Worm (Caenorhabditis elegans) whole organism, L3 larva: ENCODE data around the gene T13C5.6.
A peak's percentile ranks its signal among the peaks of the same experiment; 100 is the strongest.

Experiments used
- ZK546.5 ChIP-seq: sonication (generic microtip); optimal IDR thresholded peaks from 2 replicates; lab custom pipeline; 2017; ENCODE audit warnings: missing biosample characterization, missing genetic modification characterization
- ama-1 ChIP-seq: fragments of 150-350 bp; optimal IDR thresholded peaks from 2 replicates; lab custom pipeline; 2018
- ceh-9 ChIP-seq: sonication (generic microtip); optimal IDR thresholded peaks from 2 replicates; lab custom pipeline; 2018; ENCODE audit warnings: missing biosample characterization, missing genetic modification characterization
- daf-12 ChIP-seq: fragments of 150-350 bp; optimal IDR thresholded peaks from 2 replicates; lab custom pipeline; 2014; ENCODE audit warnings: missing biosample characterization, missing genetic modification reagents, missing genetic modification characterization
- egl-27 ChIP-seq: sonication (generic microtip); optimal IDR thresholded peaks from 4 replicates; lab custom pipeline; 2017; ENCODE audit warnings: missing biosample characterization, missing genetic modification reagents, missing genetic modification characterization
- egl-5 ChIP-seq: fragments of 150-350 bp; optimal IDR thresholded peaks from 2 replicates; lab custom pipeline; 2017; ENCODE audit warnings: missing biosample characterization, missing genetic modification reagents, missing genetic modification characterization, inconsistent platforms
- elt-2 ChIP-seq: sonication (generic microtip); optimal IDR thresholded peaks from 2 replicates; lab custom pipeline; 2016; ENCODE audit warnings: missing genetic modification reagents, mild to moderate bottlenecking, missing genetic modification characterization, missing compliant biosample characterization
- eor-1 ChIP-seq, 2 experiments: fragments of 150-350 bp; optimal IDR thresholded peaks; 2 replicates each; lab custom pipeline; 2014 to 2018; ENCODE audit warnings: missing biosample characterization in 2 of 2, missing genetic modification characterization in 2 of 2
- fkh-10 ChIP-seq: sonication (generic microtip); optimal IDR thresholded peaks from 2 replicates; lab custom pipeline; 2017; ENCODE audit warnings: missing biosample characterization, missing genetic modification reagents, missing genetic modification characterization
- fos-1 ChIP-seq: fragments of 150-350 bp; optimal IDR thresholded peaks from 2 replicates; lab custom pipeline; 2014; ENCODE audit warnings: missing biosample characterization, missing genetic modification characterization
- jun-1 ChIP-seq: fragments of 150-350 bp; optimal IDR thresholded peaks from 2 replicates; lab custom pipeline; 2014; ENCODE audit warnings: missing biosample characterization, missing genetic modification reagents, missing genetic modification characterization
- lin-15B ChIP-seq: fragments of 150-350 bp; optimal IDR thresholded peaks from 2 replicates; lab custom pipeline; 2014; ENCODE audit warnings: missing biosample characterization, missing genetic modification characterization
- lin-39 ChIP-seq: fragments of 150-350 bp; optimal IDR thresholded peaks from 2 replicates; lab custom pipeline; 2018; ENCODE audit warnings: missing biosample characterization, missing genetic modification reagents, missing genetic modification characterization
- lsy-12 ChIP-seq: sonication (generic microtip); optimal IDR thresholded peaks from 2 replicates; lab custom pipeline; 2016; ENCODE audit warnings: mild to moderate bottlenecking, missing genetic modification characterization, missing compliant biosample characterization
- mdl-1 ChIP-seq: fragments of 150-350 bp; optimal IDR thresholded peaks from 2 replicates; lab custom pipeline; 2014; ENCODE audit warnings: missing biosample characterization, missing genetic modification characterization
- mml-1 ChIP-seq: fragments of 150-350 bp; sonication (generic microtip); optimal IDR thresholded peaks from 3 replicates; lab custom pipeline; 2014; ENCODE audit warnings: missing biosample characterization, missing genetic modification characterization
- nfya-1 ChIP-seq: sonication (generic microtip); optimal IDR thresholded peaks from 2 replicates; lab custom pipeline; 2017; ENCODE audit warnings: missing genetic modification characterization, mild to moderate bottlenecking, missing compliant biosample characterization, antibody characterized with exemption, moderate library complexity; ENCODE audit not compliant: insufficient read depth
- nhr-11 ChIP-seq: fragments of 150-350 bp; optimal IDR thresholded peaks from 2 replicates; lab custom pipeline; 2014; ENCODE audit warnings: missing biosample characterization, missing genetic modification characterization
- nhr-12 ChIP-seq: fragments of 150-350 bp; optimal IDR thresholded peaks from 2 replicates; lab custom pipeline; 2014; ENCODE audit warnings: missing biosample characterization, missing genetic modification characterization
- nhr-25 ChIP-seq: sonication (generic microtip); optimal IDR thresholded peaks from 2 replicates; lab custom pipeline; 2017; ENCODE audit warnings: missing biosample characterization, missing genetic modification characterization
- nhr-43 ChIP-seq: sonication (generic microtip); optimal IDR thresholded peaks from 2 replicates; lab custom pipeline; 2016; ENCODE audit warnings: mild to moderate bottlenecking, missing genetic modification characterization, missing compliant biosample characterization; ENCODE audit not compliant: poor library complexity, severe bottlenecking
- nhr-76 ChIP-seq: fragments of 150-350 bp; sonication (generic microtip); optimal IDR thresholded peaks from 5 replicates; lab custom pipeline; 2014; ENCODE audit warnings: missing biosample characterization, missing genetic modification characterization
- nhr-77 ChIP-seq: fragments of 150-350 bp; optimal IDR thresholded peaks from 2 replicates; lab custom pipeline; 2014; ENCODE audit warnings: missing biosample characterization, missing genetic modification characterization
- pha-4 ChIP-seq: fragments of 150-350 bp; optimal IDR thresholded peaks from 2 replicates; lab custom pipeline; 2014; ENCODE audit warnings: missing biosample characterization, missing genetic modification reagents, missing genetic modification characterization
- pqm-1 ChIP-seq: fragments of 150-350 bp; optimal IDR thresholded peaks from 2 replicates; lab custom pipeline; 2017; ENCODE audit warnings: missing biosample characterization, missing genetic modification characterization, inconsistent platforms
- sea-2 ChIP-seq: fragments of 150-350 bp; sonication (generic microtip); optimal IDR thresholded peaks from 4 replicates; lab custom pipeline; 2014; ENCODE audit warnings: missing biosample characterization, missing genetic modification reagents, missing genetic modification characterization
- skn-1 ChIP-seq: fragments of 150-350 bp; optimal IDR thresholded peaks from 2 replicates; lab custom pipeline; 2014; ENCODE audit warnings: missing biosample characterization, missing genetic modification characterization
- snpc-4 ChIP-seq: fragments of 150-350 bp; optimal IDR thresholded peaks from 2 replicates; lab custom pipeline; 2014; ENCODE audit warnings: missing biosample characterization, missing genetic modification characterization
- zag-1 ChIP-seq: fragments of 150-350 bp; optimal IDR thresholded peaks from 2 replicates; lab custom pipeline; 2014; ENCODE audit warnings: missing biosample characterization, missing genetic modification characterization
- ztf-11 ChIP-seq: fragments of 150-350 bp; optimal IDR thresholded peaks from 2 replicates; lab custom pipeline; 2014; ENCODE audit warnings: missing biosample characterization, missing genetic modification characterization
- ztf-4 ChIP-seq: fragments of 150-350 bp; optimal IDR thresholded peaks from 2 replicates; lab custom pipeline; 2014; ENCODE audit warnings: missing biosample characterization, missing genetic modification characterization

The T13C5.6 gene

ce11 chrX:6211322-6211820 is 3.9 kb upstream of the T13C5.6 start:
- TF ChIP-seq ZK546.5 (tag; lab: Kevin White, UChicago), result no peak

- TF ChIP-seq ztf-11 (tag; lab: Kevin White, UChicago), result no peak
These were observed 976 bp upstream of the T13C5.6 start, which contains the start of gene C14F11.7 for ce11 chrX:6208463-6208862. Gene C14F11.7, minus strand, starts transcription at chrX:6208563.

DNA sequence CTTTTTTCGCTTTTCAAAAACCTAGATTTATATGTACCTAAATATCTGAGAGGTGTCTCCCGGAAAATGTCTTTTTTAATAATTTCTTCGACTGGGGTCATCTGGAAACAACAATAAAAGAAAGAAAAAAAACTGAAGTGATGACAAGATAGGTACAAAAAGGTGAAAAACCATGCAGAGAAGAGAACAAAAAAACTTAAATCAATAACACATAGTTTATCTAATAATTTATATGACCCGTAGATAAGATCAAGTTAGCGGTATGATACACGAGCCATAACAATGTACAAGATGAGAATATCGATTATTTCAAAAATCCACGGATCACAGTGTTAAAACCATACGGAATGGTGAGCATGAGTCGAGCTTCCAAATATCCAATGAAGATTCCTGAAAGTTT is 1.2 kb downstream of the T13C5.6 start, which contains the start of gene mtp-18:
TSS of gene mtp-18 (minus strand) at position 101 of the 400 bp plus-strand sequence.
- no peak for TF ChIP-seq jun-1 (tag; lab: Kevin White, UChicago)

ce11 chrX:6205325-6205724 is 2.2 kb downstream of the T13C5.6 start:
- TF ChIP-seq lin-39 (tag; lab: Kevin White, UChicago) (no peak), nhr-25 (tag; lab: Kevin White, UChicago) (no peak), snpc-4 (tag; lab: Kevin White, UChicago) (no peak), ZK546.5 (tag; lab: Kevin White, UChicago) (no peak), nhr-76 (tag; lab: Kevin White, UChicago) (no peak), fkh-10 (GFP tag; lab: Kevin White, UChicago) (no peak), lin-15B (tag; lab: Kevin White, UChicago) (no peak), egl-5 (tag; lab: Kevin White, UChicago) (no peak), daf-12 (tag; lab: Kevin White, UChicago) (no peak), sea-2 (GFP tag; lab: Kevin White, UChicago) (no peak), mdl-1 (no peak), jun-1 (tag; lab: Kevin White, UChicago) (no peak), pqm-1 (tag; lab: Kevin White, UChicago) (no peak), eor-1 (tag; optimal IDR thresholded peaks at IDR 0.05; lab: Kevin White, UChicago) (no peak), skn-1 (tag; lab: Kevin White, UChicago) (no peak), lsy-12 (tag; lab: Kevin White, UChicago) (no peak), ztf-4 (no peak)

DNA sequence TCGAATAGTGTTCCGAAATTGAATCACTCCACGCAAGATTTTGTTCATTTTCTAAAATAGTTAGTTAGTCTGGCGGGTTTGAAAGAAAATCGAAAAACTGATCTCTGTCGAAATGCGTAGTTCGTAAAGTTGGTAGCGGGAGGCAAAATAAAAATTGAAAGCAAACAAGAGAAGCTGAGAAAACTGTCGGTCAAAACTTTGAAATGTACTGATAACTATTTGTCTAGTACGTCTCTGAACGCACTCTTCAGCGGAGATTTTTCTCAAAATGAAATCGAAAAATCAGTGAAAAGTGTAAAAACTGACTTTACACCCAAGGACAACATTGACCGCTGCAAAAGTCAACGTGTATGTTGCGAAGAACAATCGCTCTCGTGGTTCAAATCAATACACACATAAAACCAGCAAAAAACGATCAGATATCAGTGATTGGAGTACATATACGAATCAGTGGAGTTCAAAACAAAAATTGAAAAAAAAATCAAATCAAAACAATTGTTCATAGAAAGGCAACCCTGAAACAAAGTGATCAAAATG is 2.7 kb downstream of the T13C5.6 start, which contains the start of gene bca-1:
TSS of gene bca-1 (minus strand) at position 51 of the 537 bp plus-strand sequence.
- TF ChIP-seq nhr-43 (peak; percentile 63), pqm-1 (tag; lab: Kevin White, UChicago) (peak; percentile 55), elt-2 (tag; lab: Kevin White, UChicago) (peak; percentile 15), pha-4 (peak; percentile 56), nhr-77 (tag; lab: Kevin White, UChicago) (no peak), ztf-11 (tag; lab: Kevin White, UChicago) (no peak), nhr-25 (tag; lab: Kevin White, UChicago) (peak; percentile 58), ztf-4 (peak; percentile 30), mml-1 (tag; lab: Kevin White, UChicago) (no peak), skn-1 (tag; lab: Kevin White, UChicago) (no peak), ama-1 (lab: Kevin White, UChicago) (peak; percentile 51), nfya-1 (tag; lab: Kevin White, UChicago) (peak; percentile 39)

ce11 chrX:6203315-6203714 is 4.2 kb downstream of the T13C5.6 start:
- TF ChIP-seq mdl-1 (no peak), elt-2 (tag; lab: Kevin White, UChicago) (peak; percentile 19)
- TF ChIP-seq, all 47 proteins: peak for 1

ce11 chrX:6202809-6203208 is 4.7 kb downstream of the T13C5.6 start:
- TF ChIP-seq snpc-4 (tag; lab: Kevin White, UChicago) (no peak), lin-39 (tag; lab: Kevin White, UChicago) (no peak), ceh-9 (no peak), sea-2 (GFP tag; lab: Kevin White, UChicago) (no peak), lin-15B (tag; lab: Kevin White, UChicago) (no peak), nfya-1 (tag; lab: Kevin White, UChicago) (no peak), lsy-12 (tag; lab: Kevin White, UChicago) (no peak), egl-27 (tag; lab: Kevin White, UChicago) (no peak), nhr-11 (tag; lab: Kevin White, UChicago) (no peak), mml-1 (tag; lab: Kevin White, UChicago) (no peak), egl-5 (tag; lab: Kevin White, UChicago) (no peak), nhr-77 (tag; lab: Kevin White, UChicago) (no peak), fos-1 (no peak), pqm-1 (tag; lab: Kevin White, UChicago) (no peak), nhr-12 (tag; lab: Kevin White, UChicago) (no peak), ztf-11 (tag; lab: Kevin White, UChicago) (no peak), ama-1 (lab: Kevin White, UChicago) (no peak), zag-1 (tag; lab: Kevin White, UChicago) (no peak)
